Worm (Caenorhabditis elegans): ENCODE results near the gene Y41D4B.4.

DNA sequence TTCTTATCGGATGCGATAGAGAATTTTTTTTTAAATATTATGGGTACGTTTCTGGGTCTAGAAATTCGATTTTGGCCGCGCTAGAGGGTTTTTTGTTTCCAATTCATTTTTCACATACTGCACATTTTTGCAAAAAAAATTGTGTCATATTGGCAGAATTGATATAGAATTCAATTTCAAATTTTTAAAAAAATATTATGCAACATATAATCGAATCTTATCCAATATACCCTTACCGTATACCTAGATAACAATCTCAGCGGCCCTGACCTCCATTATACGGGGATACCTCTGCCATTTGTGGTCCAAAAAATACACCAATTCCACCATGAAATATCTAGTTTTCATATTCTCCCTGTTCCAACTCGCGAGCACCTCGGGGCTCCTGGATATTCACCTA, 28.3 kb upstream of the Y41D4B.4 start, which contains the start of gene cpg-24:
- no peak for TF ChIP-seq klf-2 (GFP tag; conservative IDR thresholded peaks at IDR 0.05)
- TF ChIP-seq med-1 (GFP tag; optimal IDR thresholded peaks at IDR 0.05; ENCODE audit: insufficient read depth) = no peak
- TF ChIP-seq ztf-23 (GFP tag; IDR thresholded peaks at IDR 0.05) = no peak
- no peak for TF ChIP-seq cog-1 (tag; optimal IDR thresholded peaks at IDR 0.05)
- no peak for TF ChIP-seq flt-1 (GFP tag; IDR thresholded peaks at IDR 0.05)
